Worm (Caenorhabditis elegans) whole organism, midembryonic: ENCODE results near the gene sel-8.

Experiments
- T22C8.4 ChIP-seq: fragments of 200-800 bp; sonication (Bioruptor generic); IDR thresholded peaks from 2 replicates; pipeline ENCODE4 v1.3.6; 2022; ENCODE audit warnings: missing genetic modification characterization, missing compliant biosample characterization
- cog-1 ChIP-seq: sonication (generic microtip); optimal IDR thresholded peaks from 2 replicates; lab custom pipeline; 2016; ENCODE audit warnings: missing genetic modification characterization, missing compliant biosample characterization
- flt-1 ChIP-seq: fragments of 200-800 bp; sonication (Bioruptor generic); IDR thresholded peaks from 2 replicates; pipeline ENCODE4 v1.3.6; 2022; ENCODE audit warnings: missing genetic modification characterization, missing compliant biosample characterization
- klf-2 ChIP-seq: fragments of 200-800 bp; sonication (Bioruptor generic); conservative IDR thresholded peaks from 2 replicates; pipeline ENCODE4 v1.3.6; 2022; ENCODE audit warnings: missing genetic modification reagents, missing genetic modification characterization, missing compliant biosample characterization
- med-1 ChIP-seq: sonication (generic microtip); optimal IDR thresholded peaks from 2 replicates; lab custom pipeline; 2017; ENCODE audit warnings: missing genetic modification characterization, mild to moderate bottlenecking, missing compliant biosample characterization, antibody characterized with exemption, missing genetic modification reagents; ENCODE audit not compliant: insufficient read depth
- ref-1 ChIP-seq: fragments of 200-800 bp; sonication (Bioruptor generic); conservative IDR thresholded peaks from 2 replicates; pipeline ENCODE4 v1.3.6; 2022; ENCODE audit warnings: missing genetic modification reagents, missing genetic modification characterization, missing compliant biosample characterization
- tab-1 ChIP-seq: fragments of 200-800 bp; sonication (Bioruptor generic); IDR thresholded peaks from 2 replicates; pipeline ENCODE4 v1.3.6; 2022; ENCODE audit warnings: missing genetic modification characterization, missing compliant biosample characterization
- ztf-23 ChIP-seq: fragments of 200-800 bp; sonication (Bioruptor generic); IDR thresholded peaks from 2 replicates; pipeline ENCODE4 v1.3.6; 2022; ENCODE audit warnings: missing genetic modification reagents, missing genetic modification characterization, missing compliant biosample characterization
- ztf-29 ChIP-seq: fragments of 200-800 bp; sonication (Bioruptor generic); IDR thresholded peaks from 2 replicates; pipeline ENCODE4 v1.3.6; 2022; ENCODE audit warnings: missing genetic modification reagents, missing genetic modification characterization, missing compliant biosample characterization

sel-8 gene

DNA sequence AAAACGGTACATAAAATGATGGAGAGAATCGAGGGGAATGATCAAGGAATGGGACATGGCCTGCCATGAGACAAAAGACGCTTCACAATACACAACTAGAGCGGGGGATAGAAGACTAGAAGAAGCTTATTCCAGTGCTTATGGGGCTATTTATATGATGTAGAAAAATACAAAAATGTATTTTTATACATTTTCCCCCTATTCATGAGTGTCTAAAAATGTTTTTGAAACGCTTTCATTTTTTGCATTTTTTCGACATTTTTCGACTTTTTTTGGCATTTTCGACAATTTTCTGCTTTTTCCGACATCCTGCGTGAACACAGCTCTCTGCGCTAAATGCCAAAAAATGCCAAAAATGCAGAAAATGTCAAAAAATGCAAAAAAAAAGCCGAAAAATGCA is 14.6 kb downstream of the sel-8 start:
- 0 out of 2 replicates have a peak, but pooled peaks have one; percentile 44 for TF ChIP-seq ztf-23 (GFP tag; lab: Robert Waterston, UW)
- no peak for TF ChIP-seq cog-1
- TF ChIP-seq T22C8.4 (GFP tag; lab: Robert Waterston, UW) = no peak
- TF ChIP-seq flt-1 = no peak
- TF ChIP-seq ztf-29 (GFP tag; lab: Robert Waterston, UW) = no peak
- no peak for TF ChIP-seq med-1 (GFP tag; lab: Kevin White, UChicago)
- TF ChIP-seq ref-1 = no peak
- no peak for TF ChIP-seq tab-1 (GFP tag; lab: Robert Waterston, UW)

DNA sequence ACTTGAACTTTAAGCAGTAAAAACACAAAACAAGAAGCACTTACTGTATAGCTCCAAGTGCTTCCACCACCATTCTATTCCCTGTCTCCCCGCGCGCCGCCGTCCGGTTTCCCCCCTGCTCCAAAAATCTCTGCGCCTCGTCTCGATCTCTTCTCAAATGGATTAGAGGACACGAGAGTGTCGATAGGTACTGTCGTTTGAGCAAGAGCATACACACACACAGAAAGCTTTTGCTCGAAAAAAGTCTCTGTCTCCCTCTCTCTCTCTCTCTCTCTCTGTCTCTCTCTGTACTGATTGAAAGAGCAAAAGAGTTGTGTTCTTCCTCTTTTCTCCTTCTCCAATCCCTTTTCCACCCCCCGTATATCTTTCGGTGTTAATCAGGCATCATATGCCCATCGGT is 21.3 kb downstream of the sel-8 start:
- TF ChIP-seq tab-1 (GFP tag; lab: Robert Waterston, UW) = no peak
- no peak for TF ChIP-seq cog-1
- TF ChIP-seq ref-1 = no peak
- no peak for TF ChIP-seq klf-2 (GFP tag; lab: Robert Waterston, UW)
- TF ChIP-seq T22C8.4 (GFP tag; lab: Robert Waterston, UW) = no peak
- TF ChIP-seq ztf-29 (GFP tag; lab: Robert Waterston, UW) = no peak
- no peak for TF ChIP-seq med-1 (GFP tag; lab: Kevin White, UChicago)
- no peak for TF ChIP-seq flt-1
- no peak for TF ChIP-seq ztf-23 (GFP tag; lab: Robert Waterston, UW)

DNA sequence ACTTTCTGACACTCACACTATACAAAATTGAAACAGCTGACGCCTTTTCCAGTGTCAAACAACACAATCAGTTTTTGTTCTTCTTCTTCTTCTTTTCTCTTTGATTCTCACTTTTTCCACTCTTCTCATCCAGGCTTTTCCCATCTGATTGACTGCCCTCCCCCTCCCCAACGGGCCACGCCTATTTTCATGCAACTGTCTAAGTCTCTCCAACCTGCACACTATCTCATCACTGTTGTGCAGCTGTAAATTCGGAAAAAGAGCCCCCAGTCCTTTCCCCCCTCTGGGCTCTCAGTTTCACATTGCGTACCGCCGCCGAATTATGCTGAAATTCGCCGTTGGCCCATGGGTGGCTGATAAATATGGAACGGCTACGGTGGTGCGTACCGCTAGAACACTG is 25.7 kb downstream of the sel-8 start:
- no peak for TF ChIP-seq cog-1
- no peak for TF ChIP-seq ztf-29 (GFP tag; lab: Robert Waterston, UW)
- TF ChIP-seq ztf-23 (GFP tag; lab: Robert Waterston, UW) = no peak
- no peak for TF ChIP-seq ref-1
- no peak for TF ChIP-seq T22C8.4 (GFP tag; lab: Robert Waterston, UW)
- TF ChIP-seq flt-1 = no peak
- TF ChIP-seq med-1 (GFP tag; lab: Kevin White, UChicago) = no peak
- TF ChIP-seq klf-2 (GFP tag; lab: Robert Waterston, UW) = no peak
- TF ChIP-seq tab-1 (GFP tag; lab: Robert Waterston, UW) = no peak

DNA sequence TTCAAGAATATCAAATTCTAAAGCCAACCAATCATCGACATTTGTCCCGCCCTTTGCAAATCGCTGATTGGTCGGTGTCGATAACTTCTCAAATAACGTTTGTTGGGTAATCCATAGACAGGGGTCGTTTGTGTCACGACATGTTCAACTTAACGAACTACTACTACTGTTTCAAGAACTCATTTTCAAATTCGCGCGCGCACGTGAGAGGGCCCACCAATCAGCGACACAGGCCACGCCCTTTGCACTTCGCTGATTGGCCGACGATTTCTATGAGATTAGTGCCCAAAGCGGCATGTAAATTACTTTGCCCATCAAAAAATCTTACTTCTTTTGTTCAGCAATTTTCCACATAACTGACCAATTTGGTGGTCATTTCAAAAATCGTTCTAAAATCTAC is 32.3 kb downstream of the sel-8 start:
- TF ChIP-seq ztf-23 (GFP tag; lab: Robert Waterston, UW) = no peak

DNA sequence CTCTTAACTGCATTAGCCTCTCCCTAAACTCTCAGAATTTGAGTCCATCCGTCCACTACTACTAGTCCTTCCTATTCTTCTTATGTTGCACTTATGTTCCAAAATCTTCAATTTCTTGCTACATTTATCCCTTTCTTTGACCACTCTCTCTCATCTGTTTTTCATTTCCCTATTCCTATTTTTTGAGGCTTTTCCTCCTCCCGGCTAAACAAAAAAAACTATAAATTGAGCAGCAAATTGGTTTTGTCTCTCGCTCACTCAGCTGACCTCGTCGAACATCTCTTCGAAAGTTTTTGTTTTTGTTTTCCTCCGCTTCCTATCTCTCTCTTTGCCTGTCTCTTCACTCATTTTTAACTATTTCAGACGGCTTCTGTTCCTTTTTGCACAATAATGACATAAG is 36.6 kb downstream of the sel-8 start, which contains the start of gene ptp-1:
ptp-1 (plus strand) TSS at position 358 of the 400 bp plus-strand sequence.
- no peak for TF ChIP-seq ztf-23 (GFP tag; lab: Robert Waterston, UW)
- no peak for TF ChIP-seq cog-1
- no peak for TF ChIP-seq ref-1
- no peak for TF ChIP-seq klf-2 (GFP tag; lab: Robert Waterston, UW)
- no peak for TF ChIP-seq ztf-29 (GFP tag; lab: Robert Waterston, UW)
- no peak for TF ChIP-seq tab-1 (GFP tag; lab: Robert Waterston, UW)
- TF ChIP-seq med-1 (GFP tag; lab: Kevin White, UChicago) = no peak
- no peak for TF ChIP-seq flt-1
- no peak for TF ChIP-seq T22C8.4 (GFP tag; lab: Robert Waterston, UW)

DNA sequence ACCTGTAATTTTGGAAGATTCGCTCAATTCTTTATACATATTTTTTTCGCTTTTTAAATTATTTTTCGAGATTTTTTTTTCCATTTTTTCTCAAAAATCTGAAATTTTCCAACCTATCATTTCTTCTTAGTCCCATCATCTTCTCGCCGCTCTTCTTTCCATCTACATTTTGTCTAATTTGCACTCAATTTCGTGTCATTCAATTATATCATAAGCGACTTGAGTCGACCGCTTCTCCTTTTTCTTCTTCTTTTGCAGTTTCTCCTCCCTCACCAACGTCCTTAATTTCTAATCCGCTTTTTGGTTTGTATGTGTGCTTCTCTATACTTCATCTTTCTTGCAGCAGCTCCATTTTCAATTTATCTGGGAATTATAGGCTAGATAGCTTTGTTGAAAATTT is 38.8 kb downstream of the sel-8 start:
- no peak for TF ChIP-seq flt-1

DNA sequence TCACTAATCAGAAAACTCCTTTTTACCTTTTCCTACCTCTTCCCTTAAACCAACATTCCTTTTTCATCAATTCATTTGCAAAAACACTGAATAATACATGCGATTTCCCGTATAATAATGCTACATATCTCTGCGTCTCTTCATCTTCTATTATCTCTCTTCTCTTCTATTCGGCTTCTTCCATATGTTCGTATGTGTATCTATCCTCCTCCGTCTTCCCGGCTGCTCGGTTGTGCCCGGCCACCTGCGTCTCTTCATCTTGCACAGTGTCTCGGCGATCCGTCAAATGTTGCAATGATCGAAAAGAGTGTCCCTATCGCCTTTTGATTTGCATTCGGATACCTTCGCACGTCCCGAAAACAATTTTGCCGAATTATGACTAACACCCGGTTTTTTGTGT is 43.6 kb downstream of the sel-8 start:
- TF ChIP-seq flt-1 (no peak), T22C8.4 (GFP tag; lab: Robert Waterston, UW) (no peak), cog-1 (no peak), ztf-29 (GFP tag; lab: Robert Waterston, UW) (no peak), tab-1 (GFP tag; lab: Robert Waterston, UW) (no peak), klf-2 (GFP tag; lab: Robert Waterston, UW) (no peak), ztf-23 (GFP tag; lab: Robert Waterston, UW) (no peak), med-1 (GFP tag; lab: Kevin White, UChicago) (no peak), ref-1 (no peak)

DNA sequence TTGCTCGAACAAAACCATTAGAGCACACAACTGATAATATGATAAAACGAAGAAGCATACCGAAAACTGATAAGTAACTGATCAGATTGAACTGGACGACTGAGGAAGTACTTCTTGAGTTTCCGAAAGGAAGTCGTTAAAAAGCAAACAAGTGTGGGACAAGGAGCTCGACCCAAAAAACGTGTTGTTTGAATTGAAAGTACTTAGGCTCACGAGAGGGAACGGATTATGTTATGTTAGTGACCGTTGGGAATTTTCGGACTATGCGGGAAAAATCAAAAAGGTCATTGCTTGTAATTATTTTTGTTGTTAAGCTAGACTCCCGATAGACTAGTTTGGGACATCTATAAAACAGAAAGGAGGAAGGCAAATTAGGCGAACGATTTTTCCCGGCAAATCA is 45.3 kb downstream of the sel-8 start, which contains the start of gene C48D5.3:
C48D5.3 (minus strand) TSS at position 101 of the 400 bp plus-strand sequence.
- no peak for TF ChIP-seq klf-2 (GFP tag; lab: Robert Waterston, UW)
- no peak for TF ChIP-seq flt-1
- TF ChIP-seq med-1 (GFP tag; lab: Kevin White, UChicago) = no peak
- TF ChIP-seq ztf-29 (GFP tag; lab: Robert Waterston, UW) = no peak

DNA sequence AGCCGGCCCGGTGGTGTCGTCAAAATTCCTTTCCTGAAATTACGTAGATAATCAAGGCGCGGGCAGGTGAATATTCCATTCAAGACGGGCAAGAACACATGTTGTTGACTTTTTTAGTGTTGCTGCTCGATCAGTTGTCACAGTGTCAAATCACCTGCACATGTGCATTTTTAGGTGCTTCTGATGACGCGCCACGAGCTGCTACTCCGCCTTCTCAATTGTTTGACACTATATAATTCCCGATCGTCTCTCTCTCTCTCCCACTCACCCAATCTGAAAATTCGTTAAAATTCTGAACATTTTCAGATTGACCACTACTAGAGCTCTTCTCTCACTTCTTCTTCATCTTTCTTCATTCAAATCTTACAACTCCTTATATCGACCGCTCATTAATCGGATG is 53.7 kb downstream of the sel-8 start, which contains the start of gene nhr-6:
nhr-6 (plus strand) TSS at position 301 of the 400 bp plus-strand sequence.
- TF ChIP-seq cog-1 (no peak), flt-1 (no peak), ztf-29 (GFP tag; lab: Robert Waterston, UW) (no peak), klf-2 (GFP tag; lab: Robert Waterston, UW) (no peak), med-1 (GFP tag; lab: Kevin White, UChicago) (no peak), ztf-23 (GFP tag; lab: Robert Waterston, UW) (no peak), T22C8.4 (GFP tag; lab: Robert Waterston, UW) (no peak)

DNA sequence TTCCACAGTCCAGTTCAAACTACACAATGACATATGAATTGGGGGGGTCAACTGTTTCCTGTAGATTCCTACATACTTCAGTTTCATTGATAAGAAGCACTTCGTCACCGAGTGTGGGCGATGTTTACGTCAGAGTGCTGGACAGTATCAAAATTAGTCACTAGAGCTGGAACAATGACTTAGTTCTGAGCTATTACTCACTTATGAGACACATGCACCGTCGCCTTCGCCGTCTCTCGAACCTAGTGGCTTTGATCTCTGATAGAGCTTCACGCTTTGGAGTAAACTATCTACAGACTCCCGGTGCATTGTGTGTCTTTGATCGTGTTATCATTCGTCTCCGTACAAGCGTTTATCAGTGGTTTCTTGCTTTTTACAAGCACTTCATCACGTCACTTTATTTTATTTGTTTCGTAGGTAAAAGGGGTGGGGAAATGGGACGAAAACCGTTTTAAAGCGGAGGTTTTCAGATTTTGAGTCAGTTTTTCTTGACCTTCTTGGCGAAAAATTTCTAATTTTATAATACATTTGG is 55.5 kb downstream of the sel-8 start:
- TF ChIP-seq T22C8.4 (GFP tag; lab: Robert Waterston, UW) (no peak), cog-1 (no peak), ref-1 (no peak), med-1 (GFP tag; lab: Kevin White, UChicago) (no peak), ztf-29 (GFP tag; lab: Robert Waterston, UW) (no peak), tab-1 (GFP tag; lab: Robert Waterston, UW) (no peak), klf-2 (GFP tag; lab: Robert Waterston, UW) (no peak), flt-1 (no peak), ztf-23 (GFP tag; lab: Robert Waterston, UW) (no peak)
